Worm (Caenorhabditis elegans) whole organism, L1 larva: Measurements from ENCODE around the gene tbb-1.

Experiments
- Y116A8C.19 ChIP-seq: sonication (generic microtip); optimal IDR thresholded peaks from 2 replicates; lab custom pipeline; 2016; ENCODE audit warnings: missing compliant biosample characterization, missing genetic modification characterization, borderline replicate concordance
- aly-2 ChIP-seq: fragments of 150-350 bp; optimal IDR thresholded peaks from 2 replicates; lab custom pipeline; 2014; ENCODE audit warnings: missing biosample characterization, missing genetic modification characterization
- ama-1 ChIP-seq: fragments of 150-350 bp; optimal IDR thresholded peaks from 2 replicates; lab custom pipeline; 2014
- ceh-82 ChIP-seq, 3 experiments: fragments of 150-350 bp in 1 of 3; sonication (generic microtip) in 2 of 3; optimal IDR thresholded peaks; 2 replicates each; lab custom pipeline; 2014 to 2017; ENCODE audit warnings: missing biosample characterization in 3 of 3, missing genetic modification characterization in 3 of 3
- elt-2 ChIP-seq: sonication (generic microtip); optimal IDR thresholded peaks from 2 replicates; lab custom pipeline; 2016; ENCODE audit warnings: missing genetic modification characterization, mild to moderate bottlenecking, inconsistent platforms, missing compliant biosample characterization, missing genetic modification reagents
- fos-1 ChIP-seq: fragments of 150-350 bp; optimal IDR thresholded peaks from 2 replicates; lab custom pipeline; 2014; ENCODE audit warnings: missing biosample characterization, missing genetic modification characterization
- lsy-2 ChIP-seq, 2 experiments: fragments of 150-350 bp; optimal IDR thresholded peaks; 2 replicates each; lab custom pipeline; 2014; ENCODE audit warnings: missing biosample characterization in 2 of 2, missing genetic modification characterization in 2 of 2
- mdl-1 ChIP-seq, 2 experiments: fragments of 150-350 bp; optimal IDR thresholded peaks; 2 replicates each; lab custom pipeline; 2014 to 2017; ENCODE audit warnings: missing biosample characterization in 2 of 2, missing genetic modification characterization in 2 of 2, inconsistent platforms in 1 of 2
- mep-1 ChIP-seq: fragments of 150-350 bp; optimal IDR thresholded peaks from 2 replicates; lab custom pipeline; 2014; ENCODE audit warnings: missing biosample characterization, missing genetic modification characterization
- nhr-11 ChIP-seq: fragments of 150-350 bp; optimal IDR thresholded peaks from 2 replicates; lab custom pipeline; 2014; ENCODE audit warnings: missing biosample characterization, missing genetic modification characterization
- nhr-12 ChIP-seq: sonication (generic microtip); optimal IDR thresholded peaks from 2 replicates; lab custom pipeline; 2017; ENCODE audit warnings: missing biosample characterization, missing genetic modification characterization
- nhr-237 ChIP-seq: fragments of 150-350 bp; optimal IDR thresholded peaks from 2 replicates; lab custom pipeline; 2014; ENCODE audit warnings: missing biosample characterization, missing genetic modification characterization
- unc-62 ChIP-seq: fragments of 150-350 bp; optimal IDR thresholded peaks from 2 replicates; lab custom pipeline; 2014; ENCODE audit warnings: missing biosample characterization, missing genetic modification reagents, missing genetic modification characterization
- zip-4 ChIP-seq: fragments of 200-800 bp; sonication (Bioruptor generic); optimal IDR thresholded peaks from 2 replicates; lab custom pipeline; 2018; ENCODE audit warnings: mild to moderate bottlenecking, missing genetic modification characterization, moderate library complexity, missing compliant biosample characterization

ce11 chrIII:10702805-10703204, 39.4 kb downstream of the tbb-1 start:
- no peak for TF ChIP-seq nhr-237
- TF ChIP-seq lsy-2 (tag; optimal IDR thresholded peaks at IDR 0.05; lab: Kevin White, UChicago): no peak
- no peak for TF ChIP-seq elt-2 (tag; lab: Kevin White, UChicago)
- no peak for TF ChIP-seq zip-4
- no peak for TF ChIP-seq unc-62 (GFP tag; lab: Kevin White, UChicago)
- TF ChIP-seq mdl-1 (tag; optimal IDR thresholded peaks at IDR 0.05; lab: Kevin White, UChicago): no peak
- no peak for TF ChIP-seq nhr-12 (tag; lab: Kevin White, UChicago)
- TF ChIP-seq aly-2 (tag; lab: Kevin White, UChicago): no peak
- TF ChIP-seq nhr-11 (tag; lab: Kevin White, UChicago): no peak
- no peak for TF ChIP-seq mep-1 (tag; lab: Kevin White, UChicago)
- TF ChIP-seq Y116A8C.19 (tag; lab: Kevin White, UChicago): no peak
- TF ChIP-seq ceh-82 (tag; optimal IDR thresholded peaks at IDR 0.05; lab: Kevin White, UChicago): no peak
- TF ChIP-seq fos-1 (tag; lab: Kevin White, UChicago): no peak
- no peak for TF ChIP-seq ama-1 (lab: Kevin White, UChicago)
